Worm (Caenorhabditis elegans): ENCODE data around the gene dpy-2.

dpy-2 gene

DNA sequence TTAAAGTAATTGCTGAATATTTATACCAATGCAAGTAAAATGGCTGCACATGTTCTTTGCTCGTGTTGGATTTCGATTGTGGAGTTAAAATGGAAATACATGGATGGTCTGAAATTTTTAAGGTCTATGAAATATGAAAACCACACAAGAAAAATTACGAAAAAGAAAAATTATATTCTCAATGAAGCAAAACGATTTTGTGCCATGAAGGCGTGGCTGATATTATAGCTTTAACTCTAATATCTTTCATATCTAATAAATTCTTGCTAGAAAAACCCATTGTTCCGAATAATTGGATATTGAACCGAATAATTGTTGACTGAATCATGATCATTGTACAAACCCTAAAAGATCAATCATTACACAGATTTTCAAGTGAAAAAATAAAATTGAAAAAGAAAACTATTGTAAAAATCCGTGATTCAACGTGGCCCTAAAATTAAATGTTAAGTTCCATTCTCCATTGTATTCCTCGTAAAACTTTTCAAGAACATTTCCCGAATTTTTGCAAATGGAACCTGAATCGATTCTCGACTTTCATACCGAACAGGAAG is 40.7 kb downstream of the dpy-2 start, which contains the start of the genes srx-95 and fis-1:
Gene srx-95 (minus strand): TSS at position 101 of the 554 bp plus-strand sequence.
Gene fis-1 (plus strand): TSS at position 504 of the 554 bp plus-strand sequence.
- no peak for TF ChIP-seq dao-5 (tag; optimal IDR thresholded peaks at IDR 0.05)
- TF ChIP-seq him-1 (tag; optimal IDR thresholded peaks at IDR 0.05): no peak
- TF ChIP-seq W03F9.2 (tag; optimal IDR thresholded peaks at IDR 0.05): no peak

DNA sequence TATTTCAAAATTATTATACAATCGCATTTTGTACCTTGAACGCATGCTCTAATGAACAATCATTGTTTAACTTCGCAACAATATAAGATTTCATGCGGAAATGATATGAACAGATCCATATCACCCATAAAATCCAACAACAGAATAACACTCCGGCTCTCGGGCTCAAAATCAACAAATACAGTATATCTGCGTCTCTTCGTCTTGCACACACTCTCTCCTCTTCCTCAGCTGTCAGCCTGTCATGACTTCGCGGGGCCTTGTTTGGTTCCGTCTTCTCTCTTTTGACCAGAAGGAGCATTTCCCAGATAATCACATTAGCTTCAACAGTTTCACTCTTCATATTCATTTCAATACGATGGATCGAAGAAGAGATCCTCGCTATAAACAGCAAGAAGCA is 42.1 kb downstream of the dpy-2 start, which contains the start of gene F41G3.3:
Gene F41G3.3 (plus strand): TSS at position 301 of the 400 bp plus-strand sequence.
- no peak for TF ChIP-seq him-1 (tag; optimal IDR thresholded peaks at IDR 0.05)
- TF ChIP-seq W03F9.2 (tag; optimal IDR thresholded peaks at IDR 0.05): no peak
- TF ChIP-seq dao-5 (tag; optimal IDR thresholded peaks at IDR 0.05): no peak

DNA sequence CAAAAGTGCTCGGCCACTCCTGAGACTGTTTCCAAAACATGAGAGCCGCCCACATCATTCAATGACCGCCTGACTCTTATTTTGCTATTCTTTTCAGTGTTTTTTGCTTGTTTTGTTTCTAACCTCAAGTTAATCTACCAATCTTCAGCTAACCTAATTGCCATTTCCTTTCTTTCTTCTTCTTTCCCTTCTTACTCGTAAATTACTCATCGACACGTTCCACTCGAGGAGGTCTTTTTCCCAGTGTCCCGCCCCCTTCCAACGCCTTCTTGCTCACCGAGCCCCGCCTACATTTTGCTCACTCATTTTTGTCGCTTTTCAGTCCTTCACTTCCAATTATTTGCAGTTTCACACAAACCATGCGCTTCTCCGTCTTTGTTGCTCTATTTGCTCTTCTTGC is 50.6 kb downstream of the dpy-2 start, which contains the start of gene nlp-50:
Gene nlp-50 (plus strand): TSS at position 301 of the 400 bp plus-strand sequence.
- no peak for TF ChIP-seq W03F9.2 (tag; optimal IDR thresholded peaks at IDR 0.05)
- no peak for TF ChIP-seq dao-5 (tag; optimal IDR thresholded peaks at IDR 0.05)
- no peak for TF ChIP-seq him-1 (tag; optimal IDR thresholded peaks at IDR 0.05)
